Fruit fly (Drosophila melanogaster): ENCODE data around the gene Ranbp21.

The Ranbp21 gene

DNA sequence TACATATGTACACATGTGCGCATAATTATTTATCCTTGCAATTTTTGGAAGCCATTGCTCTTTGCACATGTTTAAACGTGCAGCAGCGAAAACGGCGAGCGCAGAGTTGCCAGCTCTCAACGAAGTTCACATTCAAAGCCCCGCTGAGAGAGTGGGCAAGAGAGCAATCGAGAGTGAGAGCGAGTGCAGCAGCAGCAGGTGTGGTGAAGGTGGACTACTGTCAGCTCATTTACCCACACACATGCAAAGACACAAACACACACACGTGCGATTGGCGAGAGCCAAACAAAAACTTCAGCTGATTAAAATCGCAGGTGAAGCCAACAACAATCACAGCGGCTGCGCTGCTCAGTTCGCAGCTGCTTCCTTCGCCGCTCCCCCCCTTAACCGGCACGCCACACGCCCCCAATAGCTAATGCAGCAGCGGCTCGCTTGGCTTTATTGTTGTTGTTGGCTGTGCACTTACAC lies 20.7 kb downstream of the Ranbp21 start (continued):
- TF ChIP-seq ase (GFP tag; IDR thresholded peaks at IDR 0.05), result no peak
- TF ChIP-seq BtbVII (GFP tag; optimal IDR thresholded peaks at IDR 0.05), result no peak
- no peak for TF ChIP-seq CG3838 (GFP tag; optimal IDR thresholded peaks at IDR 0.05)
- TF ChIP-seq trem (tag; optimal IDR thresholded peaks at IDR 0.05), result no peak
- TF ChIP-seq Fer1 (GFP tag; optimal IDR thresholded peaks at IDR 0.05), result peak; percentile 12
- TF ChIP-seq CG8290 (GFP tag; optimal IDR thresholded peaks at IDR 0.05), result no peak
- no peak for TF ChIP-seq CG8290 (tag; optimal IDR thresholded peaks at IDR 0.05)
- peak; percentile 41; the same call in 1 of the 2 replicates for TF ChIP-seq Drgx (GFP tag; IDR thresholded peaks at IDR 0.05)
- no peak for TF ChIP-seq E2f1 (GFP tag; IDR thresholded peaks at IDR 0.05)
- TF ChIP-seq CG1647 (GFP tag; optimal IDR thresholded peaks at IDR 0.05), result no peak
- no peak for TF ChIP-seq CG1603 (tag; optimal IDR thresholded peaks at IDR 0.05)
- no peak for TF ChIP-seq CG4404 (GFP tag; IDR thresholded peaks at IDR 0.05)
- TF ChIP-seq unpg (GFP tag; optimal IDR thresholded peaks at IDR 0.05), result no peak
- no peak for TF ChIP-seq pfk (GFP tag; optimal IDR thresholded peaks at IDR 0.05)
- no peak for TF ChIP-seq CG3847 (GFP tag; IDR thresholded peaks at IDR 0.05)
- peak; percentile 47 for TF ChIP-seq bbx (GFP tag; IDR thresholded peaks at IDR 0.05; ENCODE audit: partially characterized antibody)
- no peak for TF ChIP-seq sc (optimal IDR thresholded peaks at IDR 0.05)
- TF ChIP-seq sc (GFP tag; optimal IDR thresholded peaks at IDR 0.05), result no peak
- no peak for TF ChIP-seq shn (GFP tag; optimal IDR thresholded peaks at IDR 0.05)
- TF ChIP-seq CG34376 (GFP tag; optimal IDR thresholded peaks at IDR 0.05), result peak; percentile 43
- TF ChIP-seq CG14667 (GFP tag; IDR thresholded peaks at IDR 0.05), result no peak
- TF ChIP-seq pb (GFP tag; optimal IDR thresholded peaks at IDR 0.05), result no peak
- no peak for TF ChIP-seq dpn (GFP tag; optimal IDR thresholded peaks at IDR 0.05)
- TF ChIP-seq sens-2 (GFP tag; IDR thresholded peaks at IDR 0.05), result no peak
- no peak for TF ChIP-seq fru (optimal IDR thresholded peaks at IDR 0.05)
- no peak for TF ChIP-seq CG15011 (GFP tag; optimal IDR thresholded peaks at IDR 0.05)
- no peak for TF ChIP-seq D19A (tag; optimal IDR thresholded peaks at IDR 0.05)
- TF ChIP-seq CG6683 (GFP tag; optimal IDR thresholded peaks at IDR 0.05), result no peak
- TF ChIP-seq Dbx (GFP tag; IDR thresholded peaks at IDR 0.05), result no peak
- no peak for TF ChIP-seq CG16863 (GFP tag; optimal IDR thresholded peaks at IDR 0.05)
- TF ChIP-seq CG8765 (GFP tag; IDR thresholded peaks at IDR 0.05), result no peak
- TF ChIP-seq slbo (GFP tag; IDR thresholded peaks at IDR 0.05), result no peak
- no peak for TF ChIP-seq pros (GFP tag; optimal IDR thresholded peaks at IDR 0.05)
- no peak for TF ChIP-seq zen (tag; optimal IDR thresholded peaks at IDR 0.05)
- TF ChIP-seq Jarid2 (GFP tag; optimal IDR thresholded peaks at IDR 0.05), result no peak
- peak; percentile 56; the same call in 2 of the 3 replicates for TF ChIP-seq CG34224 (GFP tag; IDR thresholded peaks at IDR 0.05; ENCODE audit: partially characterized antibody)
- TF ChIP-seq CG15601 (tag; optimal IDR thresholded peaks at IDR 0.05), result no peak
- no peak for TF ChIP-seq Kr (GFP tag; optimal IDR thresholded peaks at IDR 0.05)
- no peak for TF ChIP-seq CG14441 (GFP tag; IDR thresholded peaks at IDR 0.05)
- peak; percentile 91 for TF ChIP-seq crol (GFP tag; IDR thresholded peaks at IDR 0.05)
- TF ChIP-seq CG14014 (GFP tag; IDR thresholded peaks at IDR 0.05), result no peak
- no peak for TF ChIP-seq Mad (GFP tag; optimal IDR thresholded peaks at IDR 0.05)
- TF ChIP-seq Asciz (GFP tag; optimal IDR thresholded peaks at IDR 0.05), result no peak
- no peak for TF ChIP-seq gcm2 (GFP tag; optimal IDR thresholded peaks at IDR 0.05)
- no peak for TF ChIP-seq CoRest (tag; optimal IDR thresholded peaks at IDR 0.05)
- no peak for TF ChIP-seq Ptx1 (GFP tag; IDR thresholded peaks at IDR 0.05)
- TF ChIP-seq cad (GFP tag; optimal IDR thresholded peaks at IDR 0.05), result no peak
- TF ChIP-seq sim (GFP tag; IDR thresholded peaks at IDR 0.05), result no peak
- TF ChIP-seq ems (GFP tag; optimal IDR thresholded peaks at IDR 0.05), result no peak
- TF ChIP-seq CG18599 (GFP tag; optimal IDR thresholded peaks at IDR 0.05), result no peak
- no peak for TF ChIP-seq D (optimal IDR thresholded peaks at IDR 0.05)
- TF ChIP-seq D (GFP tag; optimal IDR thresholded peaks at IDR 0.05), result no peak
- no peak for TF ChIP-seq Gsc (GFP tag; IDR thresholded peaks at IDR 0.05)
- TF ChIP-seq Sox102F (GFP tag; optimal IDR thresholded peaks at IDR 0.05), result no peak

Measured in whole organism, embryonic.